Worm (Caenorhabditis elegans) whole organism, young adult: ENCODE results near the gene Y39G8B.10.

Experiments used
- egl-18 ChIP-seq: fragments of 200-800 bp; sonication (Bioruptor generic); IDR thresholded peaks from 2 replicates; pipeline ENCODE4 v1.3.6; 2022; ENCODE audit warnings: missing genetic modification reagents, missing genetic modification characterization, missing compliant biosample characterization
- hsf-1 ChIP-seq: fragments of 200-800 bp; sonication (Bioruptor generic); IDR thresholded peaks from 2 replicates; pipeline ENCODE4 v1.3.6; 2022; ENCODE audit warnings: missing genetic modification reagents, missing genetic modification characterization, missing compliant biosample characterization
- lin-40 ChIP-seq: sonication (generic microtip); optimal IDR thresholded peaks from 2 replicates; lab custom pipeline; 2016; ENCODE audit warnings: missing genetic modification characterization, mild to moderate bottlenecking, missing compliant biosample characterization, missing genotype, missing genetic modification reagents
- nfya-2 ChIP-seq: fragments of 200-800 bp; sonication (Bioruptor generic); IDR thresholded peaks from 2 replicates; pipeline ENCODE4 v1.3.6; 2022; ENCODE audit warnings: missing genetic modification reagents, missing genetic modification characterization, missing compliant biosample characterization
- unc-130 ChIP-seq: sonication (generic microtip); optimal IDR thresholded peaks from 2 replicates; lab custom pipeline; 2016; ENCODE audit warnings: missing genetic modification reagents, missing genetic modification characterization, missing compliant biosample characterization

DNA sequence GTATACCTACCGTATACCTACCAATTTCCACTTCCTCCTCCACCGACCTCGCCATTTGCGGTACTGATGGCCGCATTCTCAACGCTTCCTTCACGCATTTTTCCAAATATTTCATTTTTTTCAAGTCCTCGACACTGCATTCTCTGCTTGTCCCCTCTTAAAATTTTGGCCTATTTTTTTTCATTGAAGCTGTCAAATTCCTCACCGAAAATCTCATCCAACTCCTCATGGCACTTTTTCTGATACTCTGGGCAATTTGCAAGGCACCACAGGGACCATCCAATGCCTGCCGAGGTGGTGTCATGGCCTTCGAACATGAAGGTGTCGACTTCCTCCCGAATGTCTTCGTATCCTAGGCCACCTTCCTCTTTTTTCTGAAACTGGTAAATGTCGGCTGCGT is 31.7 kb upstream of the Y39G8B.10 start:
- no peak for TF ChIP-seq egl-18 (GFP tag; lab: Robert Waterston, UW)
- no peak for TF ChIP-seq lin-40 (tag; lab: Kevin White, UChicago)
- no peak for TF ChIP-seq nfya-2
- no peak for TF ChIP-seq hsf-1 (GFP tag; lab: Robert Waterston, UW)
- TF ChIP-seq unc-130 (GFP tag; lab: Kevin White, UChicago), result no peak
